Worm (Caenorhabditis elegans) whole organism, L4 larva: Measurements from ENCODE around the gene cya-2.
"Not testable (repeated sequence)": the region's sequence is repeated elsewhere in the genome, so short reads cannot be mapped to it uniquely, and the experiment has no call there.

Experiments
- ZK546.5 ChIP-seq, 2 experiments: sonication (generic microtip); optimal IDR thresholded peaks; 2 replicates each; lab custom pipeline; 2017; ENCODE audit warnings: missing biosample characterization in 2 of 2, missing genetic modification characterization in 2 of 2
- cey-2 ChIP-seq: sonication (generic microtip); optimal IDR thresholded peaks from 3 replicates; lab custom pipeline; 2017; ENCODE audit warnings: missing genetic modification characterization, mild to moderate bottlenecking, missing compliant biosample characterization, antibody characterized with exemption, borderline replicate concordance; ENCODE audit not compliant: insufficient read depth
- lin-13 ChIP-seq: fragments of 150-350 bp; optimal IDR thresholded peaks from 2 replicates; lab custom pipeline; 2014; ENCODE audit warnings: missing biosample characterization, missing genetic modification reagents, missing genetic modification characterization
- zfp-3 ChIP-seq: fragments of 200-800 bp; sonication (Bioruptor generic); conservative IDR thresholded peaks from 2 replicates; pipeline ENCODE4 v1.3.6; 2022; ENCODE audit warnings: missing genetic modification reagents, missing genetic modification characterization, missing compliant biosample characterization

DNA sequence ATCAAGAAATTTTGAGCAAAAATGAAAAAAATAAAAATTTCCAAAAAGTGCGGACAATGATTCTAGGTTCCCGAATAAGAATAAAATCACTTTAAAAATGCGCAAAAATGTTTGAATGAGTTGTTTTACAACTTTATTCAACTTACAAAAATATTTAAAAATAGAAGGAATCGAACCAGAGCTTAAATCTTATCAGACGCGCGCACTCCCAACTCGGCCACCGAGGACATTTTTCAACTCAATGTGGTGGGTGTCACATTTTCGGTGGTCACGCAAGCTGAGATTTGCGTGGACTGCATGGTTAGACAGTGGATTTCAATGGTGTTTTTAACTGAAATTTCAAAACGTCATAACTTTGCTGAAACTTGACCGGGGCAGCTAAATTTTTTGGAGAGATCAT, 1.2 kb upstream of the cya-2 start:
- TF ChIP-seq zfp-3 (GFP tag; lab: Robert Waterston, UW); lin-13 (GFP tag; lab: Kevin White, UChicago); ZK546.5 (tag; optimal IDR thresholded peaks at IDR 0.05; lab: Kevin White, UChicago); cey-2 (tag; lab: Kevin White, UChicago): not testable (repeated sequence)
